Worm (Caenorhabditis elegans): ENCODE measurements around the gene srp-8.

srp-8 gene

DNA sequence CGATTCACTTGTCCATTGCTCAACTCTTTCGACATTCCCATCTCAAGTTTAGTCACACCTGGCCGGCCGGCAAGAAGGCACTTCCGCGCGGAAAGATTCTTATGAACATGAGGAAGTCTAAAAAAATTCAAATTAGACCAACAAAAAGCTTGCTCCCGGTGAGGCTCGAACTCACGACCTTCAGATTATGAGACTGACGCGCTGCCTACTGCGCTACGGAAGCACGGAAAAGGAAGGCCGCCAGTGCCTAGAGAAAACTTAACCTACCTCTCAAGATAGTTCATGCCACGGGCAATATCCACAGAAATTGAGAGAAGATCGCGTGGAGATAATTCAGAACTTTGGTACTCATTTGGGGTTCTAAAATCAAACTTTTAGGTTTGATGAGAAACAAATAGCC lies 46.6 kb downstream of the srp-8 start:
- no peak for TF ChIP-seq ces-1 (GFP tag; optimal IDR thresholded peaks at IDR 0.05)
- no peak for TF ChIP-seq ceh-39 (tag; optimal IDR thresholded peaks at IDR 0.05)
- no peak for TF ChIP-seq unc-62 (GFP tag; optimal IDR thresholded peaks at IDR 0.05)
- TF ChIP-seq drap-1 (GFP tag; optimal IDR thresholded peaks at IDR 0.05) = peak; percentile 11
- no peak for TF ChIP-seq hlh-1 (tag; optimal IDR thresholded peaks at IDR 0.05)
- peak; percentile 68 for TF ChIP-seq ceh-83 (GFP tag; optimal IDR thresholded peaks at IDR 0.05)
- no peak for TF ChIP-seq tbx-8 (GFP tag; optimal IDR thresholded peaks at IDR 0.05)
- no peak for TF ChIP-seq nhr-237 (tag; optimal IDR thresholded peaks at IDR 0.05)
- peak; percentile 38 for TF ChIP-seq unc-120 (tag; optimal IDR thresholded peaks at IDR 0.05; ENCODE audit: poor library complexity, severe bottlenecking)
- TF ChIP-seq sem-2 (GFP tag; optimal IDR thresholded peaks at IDR 0.05) = no peak
- no peak for TF ChIP-seq mab-5 (tag; optimal IDR thresholded peaks at IDR 0.05)
- TF ChIP-seq M03D4.4 (tag; optimal IDR thresholded peaks at IDR 0.05) = peak; percentile 5
- TF ChIP-seq lsy-2 (tag; optimal IDR thresholded peaks at IDR 0.05) = no peak

DNA sequence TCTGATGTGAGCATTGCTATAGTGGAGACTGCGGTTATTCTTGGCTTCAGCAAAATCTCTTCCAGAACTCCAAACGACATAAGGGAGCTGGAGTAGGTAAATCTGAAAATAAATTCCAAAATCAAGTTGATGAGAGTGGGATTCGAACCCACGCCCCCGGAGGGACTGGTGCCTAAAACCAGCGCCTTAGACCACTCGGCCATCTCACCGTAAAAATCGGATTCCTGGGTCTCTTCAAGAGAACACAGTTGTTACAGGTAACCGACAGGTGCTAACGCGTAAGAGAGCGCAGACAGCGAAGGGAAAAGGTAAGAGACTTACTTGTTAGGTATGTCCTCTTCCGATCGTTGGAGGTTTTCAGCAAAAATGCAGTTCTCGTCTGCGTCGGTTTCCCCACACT lies 51.8 kb downstream of the srp-8 start:
- peak; percentile 18 for TF ChIP-seq lin-32 (GFP tag; optimal IDR thresholded peaks at IDR 0.05)
- TF ChIP-seq nhr-76 (tag; optimal IDR thresholded peaks at IDR 0.05) = no peak
- TF ChIP-seq cnd-1 (tag; optimal IDR thresholded peaks at IDR 0.05) = peak; percentile 46
- peak; percentile 74 for TF ChIP-seq ceh-83 (GFP tag; optimal IDR thresholded peaks at IDR 0.05)
- peak; percentile 45 for TF ChIP-seq drap-1 (GFP tag; optimal IDR thresholded peaks at IDR 0.05)
- TF ChIP-seq ham-2 (GFP tag; optimal IDR thresholded peaks at IDR 0.05) = peak; percentile 45
- TF ChIP-seq lsy-2 (tag; optimal IDR thresholded peaks at IDR 0.05) = no peak
- TF ChIP-seq M03D4.4 (tag; optimal IDR thresholded peaks at IDR 0.05) = peak; percentile 57
- peak; percentile 71 for TF ChIP-seq hlh-1 (tag; optimal IDR thresholded peaks at IDR 0.05)
- TF ChIP-seq nhr-237 (tag; optimal IDR thresholded peaks at IDR 0.05) = no peak

Data from whole organism, mixed stage, embryonic.